Fruit fly (Drosophila melanogaster) whole organism, prepupa: ENCODE results near the gene TkR99D.

Experiments used
- CG11762 ChIP-seq: fragments of 200-800 bp; sonication (Bioruptor generic); optimal IDR thresholded peaks from 3 replicates; lab custom pipeline; 2016; ENCODE audit warnings: missing biosample characterization, missing genetic modification characterization; ENCODE audit not compliant: insufficient read depth
- CG11902 ChIP-seq: fragments of 200-800 bp; sonication (Bioruptor generic); optimal IDR thresholded peaks from 3 replicates; lab custom pipeline; 2016; ENCODE audit warnings: missing biosample characterization, missing genetic modification characterization
- CG4318 ChIP-seq: fragments of 200-800 bp; sonication (Bioruptor generic); optimal IDR thresholded peaks from 3 replicates; lab custom pipeline; 2017; ENCODE audit warnings: missing biosample characterization, mild to moderate bottlenecking, missing genetic modification characterization
- CG6276 ChIP-seq: fragments of 200-800 bp; sonication (Bioruptor generic); optimal IDR thresholded peaks from 2 replicates; lab custom pipeline; 2017; ENCODE audit warnings: missing biosample characterization, mild to moderate bottlenecking, missing genetic modification characterization
- CG6792 ChIP-seq: fragments of 200-800 bp; sonication (Bioruptor generic); optimal IDR thresholded peaks from 3 replicates; lab custom pipeline; 2016; ENCODE audit warnings: missing biosample characterization, missing genetic modification characterization
- Lpt ChIP-seq: fragments of 200-800 bp; sonication (Bioruptor generic); optimal IDR thresholded peaks from 3 replicates; lab custom pipeline; 2016; ENCODE audit warnings: missing biosample characterization, missing genetic modification characterization
- Sox15 ChIP-seq: fragments of 200-800 bp; sonication (Bioruptor generic); optimal IDR thresholded peaks from 3 replicates; lab custom pipeline; 2016; ENCODE audit warnings: missing biosample characterization, missing genetic modification characterization
- dac ChIP-seq: fragments of 200-800 bp; sonication (Bioruptor generic); optimal IDR thresholded peaks from 2 replicates; lab custom pipeline; 2017; ENCODE audit warnings: missing biosample characterization, mild to moderate bottlenecking, missing genetic modification characterization
- eg ChIP-seq: fragments of 200-800 bp; sonication (Bioruptor generic); IDR thresholded peaks from 3 replicates; pipeline ENCODE4 v1.3.6; 2022; ENCODE audit warnings: missing biosample characterization, missing genetic modification characterization
- fd59A ChIP-seq: fragments of 200-800 bp; sonication (Bioruptor generic); optimal IDR thresholded peaks from 2 replicates; lab custom pipeline; 2017; ENCODE audit warnings: missing biosample characterization, mild to moderate bottlenecking, missing genetic modification characterization, missing genetic modification reagents
- lz ChIP-seq: fragments of 200-800 bp; sonication (Bioruptor generic); optimal IDR thresholded peaks from 3 replicates; lab custom pipeline; 2016; ENCODE audit warnings: missing biosample characterization, missing genetic modification characterization
- net ChIP-seq: fragments of 200-800 bp; sonication (Bioruptor generic); optimal IDR thresholded peaks from 3 replicates; lab custom pipeline; 2016; ENCODE audit warnings: missing biosample characterization, missing genetic modification characterization
- salr ChIP-seq, 2 experiments: fragments of 200-800 bp; sonication (Bioruptor generic); optimal IDR thresholded peaks; 3 replicates each; lab custom pipeline; 2016 to 2018; ENCODE audit warnings: missing biosample characterization in 2 of 2, missing genetic modification characterization in 2 of 2, mild to moderate bottlenecking in 1 of 2
- ss ChIP-seq, 2 experiments: fragments of 200-800 bp; sonication (Bioruptor generic); optimal IDR thresholded peaks; 2 replicates in 1 of 2; 3 replicates in 1 of 2; lab custom pipeline; 2017 to 2018; ENCODE audit warnings: mild to moderate bottlenecking in 2 of 2, missing biosample characterization in 2 of 2, missing genetic modification characterization in 2 of 2, moderate library complexity in 1 of 2

DNA sequence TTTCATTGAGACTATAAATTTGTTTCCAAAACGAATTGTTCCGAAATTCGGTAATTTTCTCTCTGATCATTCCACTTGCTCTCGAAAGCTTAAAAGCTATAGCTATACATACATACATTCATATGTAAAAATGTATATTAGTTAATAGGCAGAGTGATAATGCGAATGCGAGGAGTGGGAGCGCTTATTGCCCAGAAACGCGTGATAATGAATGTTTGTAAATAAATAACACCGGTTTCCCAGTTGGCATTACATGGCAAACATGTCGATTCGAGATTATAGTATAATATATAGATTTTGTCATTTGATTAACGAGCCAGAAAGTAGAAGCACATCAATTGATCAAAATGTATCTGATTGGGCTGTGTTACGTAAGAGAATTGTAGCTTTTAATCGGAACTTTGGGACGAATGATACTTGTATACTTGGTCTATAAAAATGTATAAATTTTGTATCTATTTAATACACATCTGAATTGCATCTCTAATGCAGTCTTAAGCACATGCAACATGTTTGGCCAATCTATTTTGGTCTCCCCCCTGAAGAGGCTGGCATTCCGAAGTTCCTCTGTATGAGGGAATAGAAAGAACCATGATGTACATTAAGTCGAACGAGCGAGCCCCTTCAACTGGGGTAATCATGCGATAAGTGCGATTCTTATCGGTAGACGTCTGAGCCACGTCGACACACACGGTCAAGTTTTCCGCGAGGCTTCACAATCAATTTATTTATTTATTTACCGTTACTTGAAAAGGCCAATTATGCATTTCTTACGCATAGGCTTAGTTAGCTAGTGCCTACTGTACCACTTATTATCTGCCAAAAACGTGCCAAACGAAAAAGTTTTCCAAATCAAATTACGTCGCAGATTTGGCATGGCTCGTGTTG is 43.6 kb upstream of the TkR99D start:
- no peak for TF ChIP-seq Lpt (GFP tag; lab: Kevin White, UChicago)
- no peak for TF ChIP-seq CG6792 (GFP tag; lab: Kevin White, UChicago)
- no peak for TF ChIP-seq CG6276 (GFP tag; lab: Kevin White, UChicago)
- peak; percentile 62 for TF ChIP-seq eg (GFP tag; lab: Robert Waterston, UW)
- no peak for TF ChIP-seq lz
- TF ChIP-seq salr (GFP tag; optimal IDR thresholded peaks at IDR 0.05; lab: Kevin White, UChicago): peak in 1 of 2 experiments; percentile 13
- TF ChIP-seq Sox15 (GFP tag; lab: Kevin White, UChicago): no peak
- TF ChIP-seq net (GFP tag; lab: Kevin White, UChicago): peak; percentile 23
- no peak for TF ChIP-seq CG11762 (GFP tag; lab: Kevin White, UChicago)
- no peak for TF ChIP-seq CG4318 (GFP tag; lab: Kevin White, UChicago)
- no peak for TF ChIP-seq CG11902
- TF ChIP-seq dac (GFP tag; lab: Kevin White, UChicago): no peak
- no peak for TF ChIP-seq ss (GFP tag; optimal IDR thresholded peaks at IDR 0.05; lab: Kevin White, UChicago)
- TF ChIP-seq fd59A (GFP tag; lab: Kevin White, UChicago): no peak
